Worm (Caenorhabditis elegans): ENCODE results near the gene F44F4.10.

DNA sequence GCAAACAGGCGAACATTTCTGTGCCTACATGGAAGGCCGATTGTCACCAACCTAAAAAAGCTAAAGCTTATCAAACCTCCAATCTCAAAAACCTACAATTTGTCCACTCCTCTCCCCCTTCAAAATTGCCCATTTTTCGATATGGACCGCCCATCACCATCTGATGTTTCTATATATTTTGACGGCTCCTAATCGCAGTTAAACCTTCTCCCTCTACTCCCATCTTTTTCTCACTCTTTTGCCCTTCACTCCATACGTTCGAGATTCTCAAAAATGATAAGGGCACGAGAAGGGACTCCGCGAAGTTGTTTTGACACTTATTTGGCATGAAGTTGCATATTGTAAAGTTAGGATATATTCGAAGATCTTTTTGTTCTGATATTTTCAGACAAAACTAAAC lies 42.1 kb upstream of the F44F4.10 start:
- TF ChIP-seq flt-1 (GFP tag; IDR thresholded peaks at IDR 0.05) (no peak), hnd-1 (tag; optimal IDR thresholded peaks at IDR 0.05) (no peak), ama-1 (optimal IDR thresholded peaks at IDR 0.05) (no peak), B0310.2 (tag; optimal IDR thresholded peaks at IDR 0.05) (no peak), scrt-1 (GFP tag; IDR thresholded peaks at IDR 0.05) (no peak), ceh-36 (tag; optimal IDR thresholded peaks at IDR 0.05) (no peak)
